Fruit fly (Drosophila melanogaster): ENCODE data around the gene CG13005.

CG13005 gene

DNA sequence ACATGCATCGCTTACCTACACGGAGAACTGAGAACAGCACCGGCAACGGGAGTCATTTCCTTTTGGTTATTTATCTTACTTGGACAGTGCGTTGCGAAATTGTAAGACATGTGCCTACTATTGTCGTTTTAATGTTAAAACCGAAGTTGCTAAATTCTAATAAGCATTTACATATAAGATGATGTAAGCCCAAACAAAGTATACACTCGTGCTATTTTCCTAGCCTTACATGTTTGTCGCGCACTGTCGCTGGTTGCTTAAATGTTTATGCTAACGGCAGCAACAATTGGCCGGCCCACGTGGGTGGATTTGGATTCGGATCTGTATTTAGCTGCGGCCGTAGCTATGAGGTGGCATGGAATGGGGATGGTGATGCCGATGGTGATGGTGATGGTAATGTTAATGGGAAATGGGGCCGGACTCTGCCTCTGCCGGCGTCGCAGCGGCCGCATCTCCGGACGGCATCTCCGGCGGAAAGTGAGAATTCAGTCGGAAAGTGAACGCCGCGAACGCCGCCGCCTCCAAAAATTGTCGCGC is 7.8 kb downstream of the CG13005 start, which contains the start of gene CG4829 (continued):
- no peak for TF ChIP-seq sc (optimal IDR thresholded peaks at IDR 0.05)
- TF ChIP-seq sc (GFP tag; optimal IDR thresholded peaks at IDR 0.05) = peak; percentile 71
- peak; percentile 91 for TF ChIP-seq fd96Cb (tag; optimal IDR thresholded peaks at IDR 0.05)
- TF ChIP-seq Ptx1 (GFP tag; IDR thresholded peaks at IDR 0.05) = peak; percentile 90
- peak; percentile 79 for TF ChIP-seq gsb-n (tag; optimal IDR thresholded peaks at IDR 0.05)
- TF ChIP-seq gt (GFP tag; IDR thresholded peaks at IDR 0.05) = no peak; the same call in 1 of the 2 replicates
- TF ChIP-seq unpg (GFP tag; optimal IDR thresholded peaks at IDR 0.05) = peak; percentile 92
- TF ChIP-seq Bdp1 (GFP tag; optimal IDR thresholded peaks at IDR 0.05) = peak; percentile 65
- TF ChIP-seq Atf3 (GFP tag; optimal IDR thresholded peaks at IDR 0.05) = peak; percentile 80
- peak; percentile 56 for TF ChIP-seq CG3163 (GFP tag; optimal IDR thresholded peaks at IDR 0.05)
- peak; percentile 85 for TF ChIP-seq gro (GFP tag; optimal IDR thresholded peaks at IDR 0.05)
- TF ChIP-seq CG11398 (GFP tag; optimal IDR thresholded peaks at IDR 0.05) = peak; percentile 69
- peak; percentile 73 for TF ChIP-seq ro (GFP tag; IDR thresholded peaks at IDR 0.05)
- peak; percentile 74 for TF ChIP-seq kay (GFP tag; optimal IDR thresholded peaks at IDR 0.05)
- TF ChIP-seq psq (GFP tag; optimal IDR thresholded peaks at IDR 0.05) = peak; percentile 38
- TF ChIP-seq zen (tag; optimal IDR thresholded peaks at IDR 0.05) = peak; percentile 79
- peak; percentile 77 for TF ChIP-seq crc (GFP tag; optimal IDR thresholded peaks at IDR 0.05)
- peak; percentile 93 for TF ChIP-seq lab (GFP tag; optimal IDR thresholded peaks at IDR 0.05)
- peak; percentile 74 for TF ChIP-seq dm (GFP tag; optimal IDR thresholded peaks at IDR 0.05)
- TF ChIP-seq CG15269 (tag; optimal IDR thresholded peaks at IDR 0.05) = peak; percentile 93
- TF ChIP-seq gcm2 (GFP tag; optimal IDR thresholded peaks at IDR 0.05) = peak; percentile 67
- TF ChIP-seq CG6854 (GFP tag; optimal IDR thresholded peaks at IDR 0.05) = peak; percentile 76
- TF ChIP-seq CG13287 (GFP tag; IDR thresholded peaks at IDR 0.05; ENCODE audit: partially characterized antibody) = no peak
- peak; percentile 12 for TF ChIP-seq ac (GFP tag; optimal IDR thresholded peaks at IDR 0.05)
- peak; percentile 67 for TF ChIP-seq croc (GFP tag; conservative IDR thresholded peaks at IDR 0.05)
- peak; percentile 81 for TF ChIP-seq CG7556 (GFP tag; optimal IDR thresholded peaks at IDR 0.05)
- TF ChIP-seq CG31441 (GFP tag; IDR thresholded peaks at IDR 0.05) = peak; percentile 93
- peak; percentile 88 for TF ChIP-seq phol (tag; optimal IDR thresholded peaks at IDR 0.05)
- peak; percentile 40 for TF ChIP-seq Adf1 (GFP tag; IDR thresholded peaks at IDR 0.05)
- 0 out of 2 replicates have a peak, but pooled peaks have one; percentile 25 for TF ChIP-seq cas (GFP tag; IDR thresholded peaks at IDR 0.05)
- TF ChIP-seq CG9609 (GFP tag; optimal IDR thresholded peaks at IDR 0.05) = peak; percentile 81
- peak; percentile 68 for TF ChIP-seq D19B (GFP tag; optimal IDR thresholded peaks at IDR 0.05)
- no peak for TF ChIP-seq Hr39 (optimal IDR thresholded peaks at IDR 0.05)
- TF ChIP-seq Hr51 (GFP tag; optimal IDR thresholded peaks at IDR 0.05) = peak; percentile 62 to 90
- peak; percentile 31 for TF ChIP-seq CG9876 (GFP tag; optimal IDR thresholded peaks at IDR 0.05)
- peak; percentile 92 for TF ChIP-seq CG11504 (tag; optimal IDR thresholded peaks at IDR 0.05)
- peak; percentile 79 for TF ChIP-seq nau (GFP tag; optimal IDR thresholded peaks at IDR 0.05)
- TF ChIP-seq CG14014 (GFP tag; IDR thresholded peaks at IDR 0.05) = peak; percentile 88
- TF ChIP-seq onecut (GFP tag; IDR thresholded peaks at IDR 0.05) = peak; percentile 83
- no peak for TF ChIP-seq YL-1 (GFP tag; optimal IDR thresholded peaks at IDR 0.05)
- peak; percentile 72 for TF ChIP-seq Nf-YA (GFP tag; IDR thresholded peaks at IDR 0.05)
- no peak for TF ChIP-seq aop (GFP tag; IDR thresholded peaks at IDR 0.05)
- TF ChIP-seq CG6175 (GFP tag; IDR thresholded peaks at IDR 0.05) = peak; percentile 73; the same call in 2 of the 3 replicates
- TF ChIP-seq bowl (GFP tag; IDR thresholded peaks at IDR 0.05) = peak; percentile 71
- peak; percentile 76 for TF ChIP-seq Hr3 (GFP tag; optimal IDR thresholded peaks at IDR 0.05)
- no peak for TF ChIP-seq hbn (GFP tag; IDR thresholded peaks at IDR 0.05; ENCODE audit: partially characterized antibody)
- TF ChIP-seq bcd (GFP tag; optimal IDR thresholded peaks at IDR 0.05) = peak; percentile 86
- TF ChIP-seq gfzf (GFP tag; optimal IDR thresholded peaks at IDR 0.05) = no peak
- peak; percentile 92 for TF ChIP-seq CG13424 (tag; optimal IDR thresholded peaks at IDR 0.05)
- no peak for TF ChIP-seq CG14860 (GFP tag; IDR thresholded peaks at IDR 0.05; ENCODE audit: partially characterized antibody)
- TF ChIP-seq Hmr (GFP tag; optimal IDR thresholded peaks at IDR 0.05) = peak; percentile 83

Measured in whole organism, embryonic.